Fruit fly (Drosophila melanogaster) whole organism, embryonic: ENCODE results near the gene Use1.

Source experiments
- CG4424 ChIP-seq: fragments of 200-800 bp; sonication (Bioruptor generic); optimal IDR thresholded peaks from 3 replicates; lab custom pipeline; 2016; ENCODE audit warnings: missing biosample characterization, missing genetic modification characterization
- CG4707 ChIP-seq: fragments of 200-800 bp; sonication (Bioruptor generic); optimal IDR thresholded peaks from 2 replicates; lab custom pipeline; 2018; ENCODE audit warnings: missing biosample characterization, mild to moderate bottlenecking, missing genetic modification characterization, moderate library complexity
- Max ChIP-seq: fragments of 200-800 bp; sonication (Bioruptor generic); optimal IDR thresholded peaks from 2 replicates; lab custom pipeline; 2016; ENCODE audit warnings: missing biosample characterization, mild to moderate bottlenecking, missing genetic modification characterization
- Meics ChIP-seq: fragments of 200-800 bp; sonication (Bioruptor generic); optimal IDR thresholded peaks from 2 replicates; lab custom pipeline; 2017; ENCODE audit warnings: missing biosample characterization, mild to moderate bottlenecking, missing genetic modification characterization
- chif ChIP-seq, 2 experiments: fragments of 200-800 bp; sonication (Bioruptor generic); optimal IDR thresholded peaks; 3 replicates each; lab custom pipeline; 2016; ENCODE audit warnings: missing biosample characterization in 2 of 2, missing genetic modification characterization in 2 of 2
- croc ChIP-seq: fragments of 200-800 bp; sonication (Bioruptor generic); conservative IDR thresholded peaks from 3 replicates; pipeline ENCODE4 v1.3.6; 2022; ENCODE audit warnings: missing biosample characterization, missing genetic modification characterization
- dm ChIP-seq: fragments of 200-800 bp; sonication (Bioruptor generic); optimal IDR thresholded peaks from 3 replicates; lab custom pipeline; 2016; ENCODE audit warnings: missing biosample characterization, missing genetic modification characterization
- kni ChIP-seq: fragments of 200-800 bp; sonication (Bioruptor generic); optimal IDR thresholded peaks from 3 replicates; lab custom pipeline; 2017; ENCODE audit warnings: mild to moderate bottlenecking, missing biosample characterization, missing genetic modification reagents, missing genetic modification characterization

DNA sequence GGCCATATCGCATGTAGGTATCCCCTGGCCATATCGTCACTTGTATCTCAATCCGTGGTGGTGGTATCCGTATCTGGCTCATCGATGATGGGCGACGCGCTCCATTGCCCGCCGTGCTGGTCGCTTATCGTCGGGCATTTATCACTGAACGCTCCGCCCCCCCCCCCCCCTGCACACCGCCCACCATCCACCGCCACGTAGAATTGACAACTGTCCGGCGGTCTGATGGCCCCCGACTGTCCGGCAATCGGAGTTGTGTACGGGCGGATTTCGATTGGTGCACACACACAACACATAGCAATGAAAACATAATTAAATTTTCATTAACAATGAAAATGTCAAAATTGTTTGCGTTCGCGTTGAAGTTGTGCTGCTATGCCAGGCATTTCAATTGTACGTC lies 22.6 kb downstream of the Use1 start:
- no peak for TF ChIP-seq chif (GFP tag; optimal IDR thresholded peaks at IDR 0.05; lab: Kevin White, UChicago)
- TF ChIP-seq Meics, result no peak
- no peak for TF ChIP-seq Max (GFP tag; lab: Kevin White, UChicago)
- no peak for TF ChIP-seq kni (GFP tag; lab: Kevin White, UChicago)
- TF ChIP-seq dm (GFP tag; lab: Kevin White, UChicago), result no peak
- no peak for TF ChIP-seq CG4707 (GFP tag; lab: Kevin White, UChicago)
- TF ChIP-seq CG4424, result no peak
- no peak for TF ChIP-seq croc (GFP tag; lab: Robert Waterston, UW)
